Fruit fly (Drosophila melanogaster) whole organism, embryonic: ENCODE data around the gene CG33795.

ENCODE experiments used
- Ada2b ChIP-seq: fragments of 200-800 bp; sonication (Bioruptor generic); IDR thresholded peaks from 2 replicates; pipeline ENCODE4 v1.3.6; 2022; ENCODE audit warnings: missing biosample characterization, missing genetic modification characterization
- CG1024 ChIP-seq: fragments of 200-800 bp; sonication (Bioruptor generic); IDR thresholded peaks from 2 replicates; pipeline ENCODE4 v1.3.6; 2022; ENCODE audit warnings: missing biosample characterization, missing genetic modification characterization
- CG10274 ChIP-seq: fragments of 200-800 bp; sonication (Bioruptor generic); optimal IDR thresholded peaks from 3 replicates; lab custom pipeline; 2017; ENCODE audit warnings: missing biosample characterization, mild to moderate bottlenecking, missing genetic modification characterization
- CG11560 ChIP-seq: fragments of 200-800 bp; sonication (Bioruptor generic); IDR thresholded peaks from 3 replicates; pipeline ENCODE4 v1.3.6; 2022; ENCODE audit warnings: missing biosample characterization, missing genetic modification characterization
- CG16779 ChIP-seq: fragments of 200-800 bp; sonication (Bioruptor generic); IDR thresholded peaks from 2 replicates; pipeline ENCODE4 v1.3.6; 2022; ENCODE audit warnings: missing biosample characterization, missing genetic modification characterization
- CG18262 ChIP-seq: fragments of 200-800 bp; optimal IDR thresholded peaks from 3 replicates; lab custom pipeline; 2019; ENCODE audit warnings: missing biosample characterization, mild to moderate bottlenecking, missing genetic modification characterization, moderate library complexity
- CG34376 ChIP-seq: fragments of 200-800 bp; sonication (Bioruptor generic); optimal IDR thresholded peaks from 2 replicates; lab custom pipeline; 2018; ENCODE audit warnings: missing biosample characterization, mild to moderate bottlenecking, missing genetic modification characterization
- CG43689 ChIP-seq: fragments of 200-800 bp; sonication (Bioruptor generic); IDR thresholded peaks from 2 replicates; pipeline ENCODE4 v1.3.6; 2022; ENCODE audit warnings: missing biosample characterization, missing genetic modification characterization
- CG4730 ChIP-seq: fragments of 200-800 bp; sonication (Bioruptor generic); IDR thresholded peaks from 2 replicates; pipeline ENCODE4 v1.3.6; 2022; ENCODE audit warnings: missing biosample characterization, missing genetic modification characterization
- CG6175 ChIP-seq: fragments of 200-800 bp; sonication (Bioruptor generic); IDR thresholded peaks from 3 replicates; pipeline ENCODE4 v1.3.6; 2022; ENCODE audit warnings: missing biosample characterization, missing genetic modification characterization
- CG6791 ChIP-seq: fragments of 200-800 bp; sonication (Bioruptor generic); IDR thresholded peaks from 3 replicates; pipeline ENCODE4 v1.3.6; 2022; ENCODE audit warnings: missing biosample characterization, missing genetic modification characterization; ENCODE audit not compliant: partially characterized antibody
- Drgx ChIP-seq: fragments of 200-800 bp; sonication (Bioruptor generic); IDR thresholded peaks from 2 replicates; pipeline ENCODE4 v1.3.6; 2022; ENCODE audit warnings: missing biosample characterization, missing genetic modification characterization
- Ets65A ChIP-seq: fragments of 200-800 bp; sonication (Bioruptor generic); peaks from one replicate; lab custom pipeline; 2016; ENCODE audit warnings: missing biosample characterization, missing genetic modification characterization
- Fer1 ChIP-seq: fragments of 200-800 bp; sonication (Bioruptor generic); optimal IDR thresholded peaks from 2 replicates; lab custom pipeline; 2017; ENCODE audit warnings: missing biosample characterization, mild to moderate bottlenecking, missing genetic modification characterization
- HHEX ChIP-seq: fragments of 200-800 bp; sonication (Bioruptor generic); optimal IDR thresholded peaks from 3 replicates; lab custom pipeline; 2017; ENCODE audit warnings: missing biosample characterization, mild to moderate bottlenecking, missing genetic modification characterization, missing genetic modification reagents
- Med ChIP-seq: fragments of 200-800 bp; sonication (Bioruptor generic); peaks from one replicate; lab custom pipeline; 2016; ENCODE audit warnings: missing biosample characterization, missing genetic modification characterization, mild to moderate bottlenecking, inconsistent platforms, moderate library complexity
- Nf-YA ChIP-seq: fragments of 200-800 bp; sonication (Bioruptor generic); IDR thresholded peaks from 2 replicates; pipeline ENCODE4 v1.3.6; 2022; ENCODE audit warnings: missing biosample characterization, missing genetic modification characterization
- Nf-YB ChIP-seq: fragments of 200-800 bp; sonication (Bioruptor generic); optimal IDR thresholded peaks from 3 replicates; lab custom pipeline; 2019; ENCODE audit warnings: missing biosample characterization, mild to moderate bottlenecking, missing genetic modification characterization, moderate library complexity
- Sox100B ChIP-seq: fragments of 200-800 bp; sonication (Bioruptor generic); optimal IDR thresholded peaks from 3 replicates; lab custom pipeline; 2018; ENCODE audit warnings: missing biosample characterization, mild to moderate bottlenecking, missing genetic modification characterization
- Xbp1 ChIP-seq: fragments of 200-800 bp; sonication (Bioruptor generic); optimal IDR thresholded peaks from 3 replicates; lab custom pipeline; 2016; ENCODE audit warnings: missing biosample characterization, mild to moderate bottlenecking, missing genetic modification characterization
- ase ChIP-seq: fragments of 200-800 bp; sonication (Bioruptor generic); IDR thresholded peaks from 3 replicates; pipeline ENCODE4 v1.3.6; 2022; ENCODE audit warnings: missing biosample characterization, missing genetic modification characterization
- bcd ChIP-seq: fragments of 200-800 bp; sonication (Bioruptor generic); optimal IDR thresholded peaks from 2 replicates; lab custom pipeline; 2017; ENCODE audit warnings: missing biosample characterization, mild to moderate bottlenecking, missing genetic modification characterization
- chif ChIP-seq, 2 experiments: fragments of 200-800 bp; sonication (Bioruptor generic); optimal IDR thresholded peaks; 3 replicates each; lab custom pipeline; 2016; ENCODE audit warnings: missing biosample characterization in 2 of 2, missing genetic modification characterization in 2 of 2
- chinmo ChIP-seq: fragments of 200-800 bp; sonication (Bioruptor generic); IDR thresholded peaks from 4 replicates; pipeline ENCODE4 v1.3.6; 2022; ENCODE audit warnings: missing biosample characterization, missing genetic modification characterization; ENCODE audit not compliant: partially characterized antibody
- chn ChIP-seq: fragments of 200-800 bp; sonication (Bioruptor generic); optimal IDR thresholded peaks from 2 replicates; lab custom pipeline; 2016; ENCODE audit warnings: missing biosample characterization, missing genetic modification characterization
- crol ChIP-seq: fragments of 200-800 bp; sonication (Bioruptor generic); IDR thresholded peaks from 2 replicates; pipeline ENCODE4 v1.3.6; 2022; ENCODE audit warnings: missing biosample characterization, missing genetic modification characterization
- dmrt11E ChIP-seq: fragments of 200-800 bp; sonication (Bioruptor generic); optimal IDR thresholded peaks from 3 replicates; lab custom pipeline; 2018; ENCODE audit warnings: missing biosample characterization, mild to moderate bottlenecking, missing genetic modification characterization, moderate library complexity
- dysf ChIP-seq: fragments of 200-800 bp; sonication (Bioruptor generic); IDR thresholded peaks from 3 replicates; pipeline ENCODE4 v1.3.6; 2022; ENCODE audit warnings: missing biosample characterization, missing genetic modification characterization
- ewg ChIP-seq: fragments of 200-800 bp; sonication (Bioruptor generic); optimal IDR thresholded peaks from 3 replicates; lab custom pipeline; 2017; ENCODE audit warnings: mild to moderate bottlenecking, missing biosample characterization, missing genetic modification reagents, missing genetic modification characterization
- lbe ChIP-seq: fragments of 200-800 bp; sonication (Bioruptor generic); optimal IDR thresholded peaks from 2 replicates; lab custom pipeline; 2016; ENCODE audit warnings: missing biosample characterization, mild to moderate bottlenecking, missing genetic modification characterization
- mirr ChIP-seq: fragments of 200-800 bp; sonication (Bioruptor generic); optimal IDR thresholded peaks from 3 replicates; lab custom pipeline; 2018; ENCODE audit warnings: missing biosample characterization, mild to moderate bottlenecking, missing genetic modification characterization
- nau ChIP-seq: fragments of 200-800 bp; sonication (Bioruptor generic); optimal IDR thresholded peaks from 3 replicates; lab custom pipeline; 2017; ENCODE audit warnings: missing biosample characterization, mild to moderate bottlenecking, missing genetic modification characterization, missing genetic modification reagents
- ranshi ChIP-seq: fragments of 200-800 bp; sonication (Bioruptor generic); IDR thresholded peaks from 2 replicates; pipeline ENCODE4 v1.3.6; 2022; ENCODE audit warnings: missing biosample characterization, missing genetic modification characterization
- sima ChIP-seq: fragments of 200-800 bp; sonication (Bioruptor generic); optimal IDR thresholded peaks from 2 replicates; lab custom pipeline; 2016; ENCODE audit warnings: missing biosample characterization, missing genetic modification characterization
- tap ChIP-seq: fragments of 200-800 bp; optimal IDR thresholded peaks from 3 replicates; lab custom pipeline; 2019; ENCODE audit warnings: missing biosample characterization, mild to moderate bottlenecking, missing genetic modification characterization, moderate library complexity
- tio ChIP-seq: fragments of 200-800 bp; sonication (Bioruptor generic); optimal IDR thresholded peaks from 2 replicates; lab custom pipeline; 2017; ENCODE audit warnings: missing biosample characterization, missing genetic modification characterization, inconsistent platforms
- usp ChIP-seq: fragments of >200 bp; optimal IDR thresholded peaks from 2 replicates; lab custom pipeline; 2017; ENCODE audit warnings: missing biosample characterization, missing genetic modification characterization

CG33795 gene

dm6 chr3L:16190885-16191284 lies 19.7 kb upstream of the CG33795 start (continued):
- TF ChIP-seq Fer1 (GFP tag; lab: Kevin White, UChicago) (peak; percentile 13), sima (GFP tag; lab: Kevin White, UChicago) (no peak), CG1024 (0 out of 2 replicates have a peak, but pooled peaks have one; percentile 2), dysf (0 out of 3 replicates have a peak, but pooled peaks have one; percentile 12), CG34376 (no peak), Drgx (peak; percentile 38; the same call in 1 of the 2 replicates), CG10274 (GFP tag; lab: Kevin White, UChicago) (no peak), Sox100B (GFP tag; lab: Kevin White, UChicago) (no peak), Nf-YB (GFP tag; lab: Kevin White, UChicago) (no peak), nau (peak; percentile 6), chinmo (0 out of 4 replicates have a peak, but pooled peaks have one; percentile 24), HHEX (GFP tag; lab: Kevin White, UChicago) (peak; percentile 27), CG6791 (GFP tag; lab: Robert Waterston, UW) (no peak), tap (no peak), lbe (GFP tag; lab: Kevin White, UChicago) (peak; percentile 34)

- TF ChIP-seq ranshi (GFP tag; lab: Robert Waterston, UW) = no peak
- no peak for TF ChIP-seq CG6175 (GFP tag; lab: Robert Waterston, UW)
- no peak for TF ChIP-seq ewg (GFP tag; lab: Kevin White, UChicago)
- TF ChIP-seq usp (GFP tag; lab: Kevin White, UChicago) = no peak
- TF ChIP-seq CG4730 = no peak
- no peak for TF ChIP-seq tio (GFP tag; lab: Kevin White, UChicago)
- no peak for TF ChIP-seq chif (GFP tag; optimal IDR thresholded peaks at IDR 0.05; lab: Kevin White, UChicago)
- TF ChIP-seq CG18262 = no peak
- no peak for TF ChIP-seq chn (GFP tag; lab: Kevin White, UChicago)
- peak; percentile 75 for TF ChIP-seq Ets65A (GFP tag; lab: Kevin White, UChicago)
- no peak for TF ChIP-seq dmrt11E
- TF ChIP-seq CG16779 = peak; percentile 37; the same call in 1 of the 2 replicates
- no peak for TF ChIP-seq Nf-YA (GFP tag; lab: Robert Waterston, UW)
- TF ChIP-seq Ada2b (GFP tag; lab: Robert Waterston, UW) = no peak
- TF ChIP-seq mirr = no peak
These were observed 18.7 kb upstream of the CG33795 start for dm6 chr3L:16189925-16190231.

DNA sequence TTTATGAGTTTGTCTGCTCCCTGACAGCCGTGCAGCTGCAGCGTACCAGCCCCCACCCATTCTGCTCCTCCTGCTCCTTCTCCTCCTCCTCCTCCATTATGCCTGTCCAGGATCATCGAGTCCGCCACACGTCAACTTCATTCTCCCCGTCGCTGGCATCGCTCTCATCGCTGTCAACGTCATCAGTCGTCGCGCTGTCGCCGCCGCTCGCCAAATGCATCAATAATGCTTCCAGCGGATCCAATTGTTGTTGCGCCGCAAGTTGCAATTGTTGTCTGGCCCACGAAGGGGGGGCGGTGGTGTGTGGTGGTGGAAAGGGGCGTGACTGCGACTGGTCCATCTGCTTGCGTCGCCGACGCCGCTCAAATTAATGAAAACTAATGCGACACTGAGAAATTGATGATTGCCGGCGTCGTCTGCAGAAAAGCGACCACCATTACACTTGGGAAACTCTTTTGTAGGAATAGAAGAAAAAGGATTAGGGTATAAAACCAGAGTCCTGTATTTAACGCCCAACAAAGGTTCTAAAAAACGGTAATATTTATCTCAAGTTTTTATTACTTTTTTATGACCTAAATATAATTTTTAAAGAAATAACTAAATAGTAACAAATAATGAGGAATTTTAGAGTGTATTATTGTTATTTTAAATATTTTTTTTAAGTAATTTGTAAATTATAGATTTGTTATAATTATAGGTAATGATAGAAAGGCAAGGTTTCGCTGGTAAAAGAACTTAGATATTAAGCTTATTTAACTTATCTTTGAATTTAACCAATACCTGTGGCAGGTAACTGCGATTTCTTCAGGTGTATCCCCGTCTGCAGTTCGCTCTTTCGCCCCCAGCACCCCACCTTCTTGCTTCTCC lies 18.1 kb upstream of the CG33795 start:
- TF ChIP-seq bcd (GFP tag; lab: Kevin White, UChicago) = no peak
- no peak for TF ChIP-seq CG43689 (GFP tag; lab: Robert Waterston, UW)
- TF ChIP-seq CG11560 (tag; lab: Robert Waterston, UW) = 0 out of 3 replicates have a peak, but pooled peaks have one; percentile 26
- TF ChIP-seq ase (GFP tag; lab: Robert Waterston, UW) = no peak

- TF ChIP-seq Med (GFP tag; lab: Kevin White, UChicago) (peak; percentile 77), crol (peak; percentile 58), Xbp1 (GFP tag; lab: Kevin White, UChicago) (no peak)
These were observed 12.3 kb upstream of the CG33795 start for dm6 chr3L:16183493-16183892.
